Fruit fly (Drosophila melanogaster) whole organism, embryonic: Measurements from ENCODE around the gene BORCS5.

Experiments
- BEAF-32 ChIP-seq: fragments of 200-800 bp; sonication (Bioruptor generic); optimal IDR thresholded peaks from 3 replicates; lab custom pipeline; 2017; ENCODE audit warnings: missing biosample characterization, missing genetic modification characterization, mild to moderate bottlenecking, moderate library complexity, missing genetic modification reagents
- CG10267 ChIP-seq: fragments of 200-800 bp; sonication (Bioruptor generic); optimal IDR thresholded peaks from 2 replicates; lab custom pipeline; 2018; ENCODE audit warnings: missing biosample characterization, mild to moderate bottlenecking, missing genetic modification characterization, moderate library complexity
- CG17186 ChIP-seq: fragments of 200-800 bp; sonication (Bioruptor generic); optimal IDR thresholded peaks from 3 replicates; lab custom pipeline; 2017; ENCODE audit warnings: missing biosample characterization, missing genetic modification reagents, missing genetic modification characterization
- CG1832 ChIP-seq: fragments of 200-800 bp; sonication (Bioruptor generic); optimal IDR thresholded peaks from 2 replicates; lab custom pipeline; 2017; ENCODE audit warnings: missing biosample characterization, mild to moderate bottlenecking, missing genetic modification characterization, inconsistent platforms
- CG18476 ChIP-seq: fragments of 200-800 bp; sonication (Bioruptor generic); optimal IDR thresholded peaks from 2 replicates; lab custom pipeline; 2016; ENCODE audit warnings: missing biosample characterization, mild to moderate bottlenecking, missing genetic modification characterization
- CG2199 ChIP-seq: fragments of 200-800 bp; sonication (Bioruptor generic); IDR thresholded peaks from 3 replicates; pipeline ENCODE4 v1.3.6; 2022; ENCODE audit warnings: missing biosample characterization, missing genetic modification characterization
- CG2712 ChIP-seq: fragments of 200-800 bp; optimal IDR thresholded peaks from 3 replicates; lab custom pipeline; 2019; ENCODE audit warnings: missing biosample characterization, mild to moderate bottlenecking, missing genetic modification characterization, moderate library complexity
- CG3281 ChIP-seq: fragments of 200-800 bp; sonication (Bioruptor generic); optimal IDR thresholded peaks from 3 replicates; lab custom pipeline; 2017; ENCODE audit warnings: missing biosample characterization, mild to moderate bottlenecking, missing genetic modification characterization
- CG43689 ChIP-seq: fragments of 200-800 bp; sonication (Bioruptor generic); IDR thresholded peaks from 2 replicates; pipeline ENCODE4 v1.3.6; 2022; ENCODE audit warnings: missing biosample characterization, missing genetic modification characterization
- CG6683 ChIP-seq: fragments of 200-800 bp; sonication (Bioruptor generic); optimal IDR thresholded peaks from 2 replicates; lab custom pipeline; 2017; ENCODE audit warnings: missing biosample characterization, mild to moderate bottlenecking, missing genetic modification characterization, missing genetic modification reagents
- CG7786 ChIP-seq: fragments of 200-800 bp; sonication (Bioruptor generic); optimal IDR thresholded peaks from 2 replicates; lab custom pipeline; 2016; ENCODE audit warnings: missing biosample characterization, missing genetic modification characterization
- CG7963 ChIP-seq: fragments of 200-800 bp; sonication (Bioruptor generic); IDR thresholded peaks from 3 replicates; pipeline ENCODE4 v1.3.6; 2022; ENCODE audit warnings: missing biosample characterization, missing genetic modification characterization; ENCODE audit not compliant: partially characterized antibody
- CG8089 ChIP-seq: fragments of 200-800 bp; sonication (Bioruptor generic); optimal IDR thresholded peaks from 3 replicates; lab custom pipeline; 2016; ENCODE audit warnings: missing biosample characterization, missing genetic modification characterization
- CG8290 ChIP-seq, 3 experiments: fragments of 200-800 bp; sonication (Bioruptor generic); optimal IDR thresholded peaks; 2 replicates each; lab custom pipeline; 2016 to 2019; ENCODE audit warnings: missing biosample characterization in 3 of 3, missing genetic modification characterization in 3 of 3, mild to moderate bottlenecking in 2 of 3, moderate library complexity in 1 of 3
- CG9215 ChIP-seq: fragments of 200-800 bp; sonication (Bioruptor generic); IDR thresholded peaks from 2 replicates; pipeline ENCODE4 v1.3.6; 2022; ENCODE audit warnings: missing biosample characterization, missing genetic modification characterization
- CG9797 ChIP-seq: fragments of 200-800 bp; sonication (Bioruptor generic); optimal IDR thresholded peaks from 3 replicates; lab custom pipeline; 2018; ENCODE audit warnings: missing biosample characterization, mild to moderate bottlenecking, missing genetic modification characterization
- Dll ChIP-seq: fragments of 200-800 bp; sonication (Bioruptor generic); IDR thresholded peaks from 4 replicates; pipeline ENCODE4 v1.3.6; 2022; ENCODE audit warnings: missing biosample characterization, missing genetic modification characterization; ENCODE audit not compliant: partially characterized antibody
- Doc2 ChIP-seq: fragments of 200-800 bp; sonication (Bioruptor generic); IDR thresholded peaks from 2 replicates; pipeline ENCODE4 v1.3.6; 2022; ENCODE audit warnings: missing biosample characterization, missing genetic modification characterization
- Dp ChIP-seq: fragments of 200-800 bp; sonication (Bioruptor generic); optimal IDR thresholded peaks from 2 replicates; lab custom pipeline; 2018; ENCODE audit warnings: missing biosample characterization, mild to moderate bottlenecking, missing genetic modification characterization, moderate library complexity
- HLH4C ChIP-seq: fragments of 200-800 bp; sonication (Bioruptor generic); IDR thresholded peaks from 3 replicates; pipeline ENCODE4 v1.3.6; 2022; ENCODE audit warnings: missing biosample characterization, missing genetic modification characterization; ENCODE audit not compliant: partially characterized antibody
- Med ChIP-seq: fragments of 200-800 bp; sonication (Bioruptor generic); peaks from one replicate; lab custom pipeline; 2016; ENCODE audit warnings: missing biosample characterization, missing genetic modification characterization, mild to moderate bottlenecking, inconsistent platforms, moderate library complexity
- Mrtf ChIP-seq: fragments of 200-800 bp; sonication (Bioruptor generic); IDR thresholded peaks from 3 replicates; pipeline ENCODE4 v1.3.6; 2022; ENCODE audit warnings: missing biosample characterization, missing genetic modification characterization
- PHDP ChIP-seq: fragments of 200-800 bp; sonication (Bioruptor generic); optimal IDR thresholded peaks from 3 replicates; lab custom pipeline; 2018; ENCODE audit warnings: missing biosample characterization, mild to moderate bottlenecking, missing genetic modification characterization, moderate library complexity
- Sry-δ ChIP-seq: fragments of 200-800 bp; sonication (Bioruptor generic); optimal IDR thresholded peaks from 2 replicates; lab custom pipeline; 2016; ENCODE audit warnings: missing biosample characterization, missing genetic modification characterization
- amos ChIP-seq: fragments of 200-800 bp; sonication (Bioruptor generic); IDR thresholded peaks from 2 replicates; pipeline ENCODE4 v1.3.6; 2022; ENCODE audit warnings: missing biosample characterization, missing genetic modification characterization; ENCODE audit not compliant: partially characterized antibody
- cato ChIP-seq: fragments of 200-800 bp; sonication (Bioruptor generic); optimal IDR thresholded peaks from 2 replicates; lab custom pipeline; 2016; ENCODE audit warnings: missing biosample characterization, missing genetic modification characterization, borderline replicate concordance
- caup ChIP-seq: fragments of 200-800 bp; sonication (Bioruptor generic); optimal IDR thresholded peaks from 3 replicates; lab custom pipeline; 2017; ENCODE audit warnings: missing biosample characterization, mild to moderate bottlenecking, missing genetic modification characterization, moderate library complexity; ENCODE audit not compliant: severe bottlenecking
- cwo ChIP-seq: fragments of 200-800 bp; sonication (Bioruptor generic); optimal IDR thresholded peaks from 3 replicates; lab custom pipeline; 2017; ENCODE audit warnings: missing biosample characterization, missing genetic modification characterization, mild to moderate bottlenecking, moderate library complexity, missing genetic modification reagents
- dimm ChIP-seq: fragments of 200-800 bp; sonication (Bioruptor generic); IDR thresholded peaks from 2 replicates; pipeline ENCODE4 v1.3.6; 2022; ENCODE audit warnings: missing biosample characterization, missing genetic modification characterization
- en ChIP-seq: fragments of 200-800 bp; sonication (Bioruptor generic); optimal IDR thresholded peaks from 2 replicates; lab custom pipeline; 2016; ENCODE audit warnings: missing biosample characterization, missing genetic modification characterization
- exex ChIP-seq: fragments of 200-800 bp; sonication (Bioruptor generic); optimal IDR thresholded peaks from 4 replicates; lab custom pipeline; 2018; ENCODE audit warnings: missing biosample characterization, mild to moderate bottlenecking, missing genetic modification characterization, moderate library complexity
- fd96Cb ChIP-seq: fragments of 200-800 bp; sonication (Bioruptor generic); optimal IDR thresholded peaks from 2 replicates; lab custom pipeline; 2018; ENCODE audit warnings: missing biosample characterization, mild to moderate bottlenecking, missing genetic modification characterization, moderate library complexity
- gce ChIP-seq: fragments of 200-800 bp; sonication (Bioruptor generic); IDR thresholded peaks from 3 replicates; pipeline ENCODE4 v1.3.6; 2022; ENCODE audit warnings: missing biosample characterization, missing genetic modification characterization
- grn ChIP-seq: fragments of 200-800 bp; sonication (Bioruptor generic); optimal IDR thresholded peaks from 3 replicates; lab custom pipeline; 2017; ENCODE audit warnings: missing biosample characterization, missing genetic modification characterization
- knrl ChIP-seq: fragments of 200-800 bp; sonication (Bioruptor generic); IDR thresholded peaks from 3 replicates; pipeline ENCODE4 v1.3.6; 2022; ENCODE audit warnings: missing biosample characterization, missing genetic modification characterization; ENCODE audit not compliant: partially characterized antibody
- lola ChIP-seq, 3 experiments: fragments of >200 bp in 2 of 3; fragments of 200-800 bp in 1 of 3; sonication (Bioruptor generic) in 1 of 3; optimal IDR thresholded peaks; 2 replicates each; lab custom pipeline; 2017 to 2019; ENCODE audit warnings: missing biosample characterization in 3 of 3, missing genetic modification characterization in 3 of 3, mild to moderate bottlenecking in 1 of 3, moderate library complexity in 1 of 3
- mirr ChIP-seq: fragments of 200-800 bp; sonication (Bioruptor generic); optimal IDR thresholded peaks from 3 replicates; lab custom pipeline; 2018; ENCODE audit warnings: missing biosample characterization, mild to moderate bottlenecking, missing genetic modification characterization
- mld ChIP-seq: fragments of 200-800 bp; sonication (Bioruptor generic); IDR thresholded peaks from 3 replicates; pipeline ENCODE4 v1.3.6; 2022; ENCODE audit warnings: missing biosample characterization, missing genetic modification characterization; ENCODE audit not compliant: partially characterized antibody
- onecut ChIP-seq: fragments of 200-800 bp; sonication (Bioruptor generic); IDR thresholded peaks from 2 replicates; pipeline ENCODE4 v1.3.6; 2022; ENCODE audit warnings: missing biosample characterization, missing genetic modification characterization
- pum ChIP-seq: fragments of 200-800 bp; sonication (Bioruptor generic); optimal IDR thresholded peaks from 2 replicates; lab custom pipeline; 2016; ENCODE audit warnings: missing biosample characterization, missing genetic modification characterization
- pzg ChIP-seq: fragments of 200-800 bp; sonication (Bioruptor generic); optimal IDR thresholded peaks from 3 replicates; lab custom pipeline; 2018; ENCODE audit warnings: missing biosample characterization, mild to moderate bottlenecking, missing genetic modification characterization, moderate library complexity
- row ChIP-seq: fragments of 200-800 bp; sonication (Bioruptor generic); IDR thresholded peaks from 3 replicates; pipeline ENCODE4 v1.3.6; 2022; ENCODE audit warnings: missing biosample characterization, missing genetic modification characterization
- vnd ChIP-seq: fragments of 200-800 bp; sonication (Bioruptor generic); IDR thresholded peaks from 3 replicates; pipeline ENCODE4 v1.3.6; 2022; ENCODE audit warnings: missing biosample characterization, missing genetic modification characterization; ENCODE audit not compliant: partially characterized antibody

BORCS5 gene

DNA sequence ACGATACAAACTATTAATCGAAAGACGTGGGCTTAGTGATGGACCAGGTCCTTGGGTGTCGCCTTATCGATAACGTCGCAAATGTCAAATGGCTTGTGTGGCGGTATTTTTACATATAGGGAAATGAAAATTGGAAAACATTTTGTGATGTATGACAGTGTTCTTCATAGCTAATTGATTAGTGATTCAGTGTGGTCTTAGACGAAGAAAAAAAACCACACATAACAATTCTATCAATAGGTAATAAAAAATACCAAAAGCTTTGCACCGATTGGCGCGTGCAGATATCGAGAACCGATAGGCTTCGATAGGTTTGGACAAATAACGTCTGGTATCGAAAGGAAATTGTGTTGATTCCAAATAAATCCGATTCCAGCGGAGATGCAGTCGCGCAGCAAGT, 3.7 kb downstream of the BORCS5 start, which contains the start of the genes Nrd1 and CG1847 (continued):
- TF ChIP-seq HLH4C (peak; percentile 95), Sry-δ (GFP tag; lab: Kevin White, UChicago) (peak; percentile 88), CG43689 (GFP tag; lab: Robert Waterston, UW) (no peak), CG8089 (GFP tag; lab: Kevin White, UChicago) (no peak), onecut (GFP tag; lab: Robert Waterston, UW) (no peak), CG10267 (tag; lab: Kevin White, UChicago) (peak; percentile 37), pzg (GFP tag; lab: Kevin White, UChicago) (peak; percentile 55), en (GFP tag; lab: Kevin White, UChicago) (no peak), CG17186 (peak; percentile 48), CG18476 (GFP tag; lab: Kevin White, UChicago) (no peak), Dp (GFP tag; lab: Kevin White, UChicago) (peak; percentile 46), CG2712 (tag; lab: Kevin White, UChicago) (no peak), gce (GFP tag; lab: Robert Waterston, UW) (no peak), Med (GFP tag; lab: Kevin White, UChicago) (peak; percentile 55), cato (GFP tag; lab: Kevin White, UChicago) (no peak), lola (GFP tag; optimal IDR thresholded peaks at IDR 0.05; lab: Kevin White, UChicago) (no peak), CG1832 (no peak), amos (GFP tag; lab: Robert Waterston, UW) (peak; percentile 52; the same call in 1 of the 2 replicates), CG7963 (GFP tag; lab: Robert Waterston, UW) (peak; percentile 73), CG8290 (GFP tag; optimal IDR thresholded peaks at IDR 0.05; lab: Kevin White, UChicago) (peak; percentile 10), CG8290 (tag; optimal IDR thresholded peaks at IDR 0.05; lab: Kevin White, UChicago) (no peak), fd96Cb (tag; lab: Kevin White, UChicago) (no peak), vnd (GFP tag; lab: Robert Waterston, UW) (peak; percentile 83), CG9797 (GFP tag; lab: Kevin White, UChicago) (peak; percentile 29), BEAF-32 (GFP tag; lab: Kevin White, UChicago) (peak; percentile 72), pum (GFP tag; lab: Kevin White, UChicago) (no peak), knrl (peak; percentile 62; the same call in 2 of the 3 replicates), mirr (GFP tag; lab: Kevin White, UChicago) (no peak), Doc2 (GFP tag; lab: Robert Waterston, UW) (no peak), Dll (GFP tag; lab: Robert Waterston, UW) (peak; percentile 83; the same call in 3 of the 4 replicates), row (GFP tag; lab: Robert Waterston, UW) (0 out of 3 replicates have a peak, but pooled peaks have one; percentile 17), CG6683 (GFP tag; lab: Kevin White, UChicago) (no peak)

DNA sequence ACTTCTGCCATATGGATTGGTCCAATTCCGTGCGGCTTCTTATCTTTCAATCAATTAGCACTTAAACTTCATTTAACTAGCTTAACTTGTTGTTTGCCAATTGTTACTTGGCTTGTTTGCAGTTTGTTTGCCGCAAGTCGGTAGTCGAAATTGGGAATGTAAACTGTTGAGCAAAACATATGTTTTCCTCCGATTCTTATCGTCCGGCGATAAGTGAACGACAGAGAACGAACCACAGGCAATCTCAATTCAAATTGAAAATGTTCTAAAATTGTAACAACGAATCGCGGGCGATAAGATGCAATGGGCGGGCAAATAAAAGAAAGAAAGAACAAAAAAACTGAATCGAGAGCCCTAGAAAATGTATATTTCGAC, 14.2 kb downstream of the BORCS5 start:
- TF ChIP-seq CG9215 (GFP tag; lab: Robert Waterston, UW), result no peak
- no peak for TF ChIP-seq cwo (GFP tag; lab: Kevin White, UChicago)
- no peak for TF ChIP-seq CG3281 (GFP tag; lab: Kevin White, UChicago)
- TF ChIP-seq dimm (GFP tag; lab: Robert Waterston, UW), result no peak
- no peak for TF ChIP-seq PHDP (tag; lab: Kevin White, UChicago)
- TF ChIP-seq mld, result no peak
- TF ChIP-seq Mrtf (GFP tag; lab: Robert Waterston, UW), result no peak
- peak; percentile 51 for TF ChIP-seq exex
- peak; percentile 62 for TF ChIP-seq grn (GFP tag; lab: Kevin White, UChicago)
- 0 out of 3 replicates have a peak, but pooled peaks have one; percentile 21 for TF ChIP-seq CG2199 (GFP tag; lab: Robert Waterston, UW)
- no peak for TF ChIP-seq CG7786 (GFP tag; lab: Kevin White, UChicago)
- TF ChIP-seq caup (GFP tag; lab: Kevin White, UChicago), result peak; percentile 59
- peak; percentile 68 for TF ChIP-seq mirr (GFP tag; lab: Kevin White, UChicago)
